Fruit fly (Drosophila melanogaster): ENCODE results near the gene SmB.

SmB gene

DNA sequence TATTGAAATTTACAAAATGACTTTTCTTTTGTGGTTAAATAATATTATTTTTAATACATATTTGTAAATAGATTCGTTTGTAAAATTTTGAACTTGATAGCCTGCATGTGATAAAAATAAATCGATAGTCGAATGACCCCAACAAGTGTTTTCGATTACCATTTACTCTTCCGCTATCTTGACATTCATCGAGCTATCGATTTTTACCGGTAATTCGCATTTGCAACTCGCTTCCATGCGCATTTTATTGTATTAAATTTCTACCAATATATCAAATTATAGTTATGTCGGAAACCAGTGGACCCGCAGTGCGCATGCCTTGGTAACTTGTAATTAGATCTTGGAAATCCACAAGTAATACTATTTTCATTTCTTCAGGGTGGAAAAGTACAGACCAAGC lies 7.4 kb downstream of the SmB start, which contains the start of gene RfC3 (continued):
- peak; percentile 97 for TF ChIP-seq tna (GFP tag; IDR thresholded peaks at IDR 0.05; ENCODE audit: partially characterized antibody)
- TF ChIP-seq org-1 (GFP tag; optimal IDR thresholded peaks at IDR 0.05) = no peak
- no peak for TF ChIP-seq sens-2 (GFP tag; IDR thresholded peaks at IDR 0.05)
- TF ChIP-seq Hr51 (GFP tag; optimal IDR thresholded peaks at IDR 0.05) = no peak
- no peak for TF ChIP-seq Dbx (GFP tag; IDR thresholded peaks at IDR 0.05)
- no peak for TF ChIP-seq Hr39 (optimal IDR thresholded peaks at IDR 0.05)
- no peak for TF ChIP-seq CG14667 (GFP tag; IDR thresholded peaks at IDR 0.05)
- TF ChIP-seq CG15601 (tag; optimal IDR thresholded peaks at IDR 0.05) = no peak
- no peak for TF ChIP-seq CG11695 (GFP tag; IDR thresholded peaks at IDR 0.05)
- no peak for TF ChIP-seq grau (tag; optimal IDR thresholded peaks at IDR 0.05)
- peak; percentile 64 for TF ChIP-seq pzg (GFP tag; optimal IDR thresholded peaks at IDR 0.05)
- TF ChIP-seq ftz-f1 (GFP tag; optimal IDR thresholded peaks at IDR 0.05) = no peak
- TF ChIP-seq CG17186 (GFP tag; optimal IDR thresholded peaks at IDR 0.05) = no peak
- TF ChIP-seq row (GFP tag; IDR thresholded peaks at IDR 0.05) = no peak
- TF ChIP-seq PHDP (tag; optimal IDR thresholded peaks at IDR 0.05) = no peak
- no peak for TF ChIP-seq Bdp1 (GFP tag; optimal IDR thresholded peaks at IDR 0.05)
- no peak for TF ChIP-seq toy (GFP tag; IDR thresholded peaks at IDR 0.05)
- TF ChIP-seq knrl (GFP tag; IDR thresholded peaks at IDR 0.05; ENCODE audit: partially characterized antibody) = peak; percentile 59; the same call in 2 of the 3 replicates
- no peak for TF ChIP-seq Doc2 (GFP tag; IDR thresholded peaks at IDR 0.05)
- TF ChIP-seq CHES-1-like (GFP tag; optimal IDR thresholded peaks at IDR 0.05) = no peak
- TF ChIP-seq Meics (GFP tag; optimal IDR thresholded peaks at IDR 0.05) = no peak
- TF ChIP-seq E2f2 (GFP tag; IDR thresholded peaks at IDR 0.05) = peak; percentile 90
- TF ChIP-seq Dll (GFP tag; IDR thresholded peaks at IDR 0.05; ENCODE audit: partially characterized antibody) = peak; percentile 85
- TF ChIP-seq CG8765 (GFP tag; IDR thresholded peaks at IDR 0.05) = no peak
- TF ChIP-seq Lim3 (GFP tag; IDR thresholded peaks at IDR 0.05) = no peak
- no peak for TF ChIP-seq lola (GFP tag; optimal IDR thresholded peaks at IDR 0.05)
- TF ChIP-seq CG3726 (GFP tag; IDR thresholded peaks at IDR 0.05) = no peak
- TF ChIP-seq kay (GFP tag; optimal IDR thresholded peaks at IDR 0.05) = no peak
- no peak for TF ChIP-seq CG31441 (GFP tag; IDR thresholded peaks at IDR 0.05)
- no peak for TF ChIP-seq CG7357 (GFP tag; IDR thresholded peaks at IDR 0.05)
- TF ChIP-seq gro (GFP tag; optimal IDR thresholded peaks at IDR 0.05) = no peak
- TF ChIP-seq BEAF-32 (GFP tag; optimal IDR thresholded peaks at IDR 0.05) = peak; percentile 61
- TF ChIP-seq CG42726 (GFP tag; IDR thresholded peaks at IDR 0.05; ENCODE audit: partially characterized antibody) = no peak
- peak; percentile 89 for TF ChIP-seq inv (GFP tag; IDR thresholded peaks at IDR 0.05; ENCODE audit: partially characterized antibody)
- TF ChIP-seq ind (GFP tag; optimal IDR thresholded peaks at IDR 0.05) = no peak
- TF ChIP-seq phol (tag; optimal IDR thresholded peaks at IDR 0.05) = no peak
- TF ChIP-seq nerfin-2 (GFP tag; IDR thresholded peaks at IDR 0.05; ENCODE audit: partially characterized antibody) = peak; percentile 94
- TF ChIP-seq Dref (GFP tag; IDR thresholded peaks at IDR 0.05) = peak; percentile 95
- TF ChIP-seq CG17328 (GFP tag; IDR thresholded peaks at IDR 0.05) = no peak
- TF ChIP-seq CG31224 (GFP tag; IDR thresholded peaks at IDR 0.05) = no peak
- peak; percentile 79 for TF ChIP-seq sna (GFP tag; IDR thresholded peaks at IDR 0.05; ENCODE audit: partially characterized antibody)
- no peak for TF ChIP-seq lov (optimal IDR thresholded peaks at IDR 0.05)
- no peak for TF ChIP-seq lov (GFP tag; IDR thresholded peaks at IDR 0.05)
- no peak for TF ChIP-seq CG2129 (GFP tag; IDR thresholded peaks at IDR 0.05; ENCODE audit: partially characterized antibody)
- TF ChIP-seq psq (GFP tag; optimal IDR thresholded peaks at IDR 0.05) = no peak
- no peak for TF ChIP-seq CG6813 (GFP tag; optimal IDR thresholded peaks at IDR 0.05)
- no peak for TF ChIP-seq CG10543 (GFP tag; optimal IDR thresholded peaks at IDR 0.05)
- no peak for TF ChIP-seq nau (GFP tag; optimal IDR thresholded peaks at IDR 0.05)
- TF ChIP-seq Sox102F (GFP tag; optimal IDR thresholded peaks at IDR 0.05) = no peak
- TF ChIP-seq Xbp1 (GFP tag; optimal IDR thresholded peaks at IDR 0.05) = no peak
- no peak for TF ChIP-seq zen (tag; optimal IDR thresholded peaks at IDR 0.05)
